Fruit fly (Drosophila melanogaster) whole organism: ENCODE data around the gene smo.

Experiments used
- CG8478 ChIP-seq: fragments of >200 bp; optimal IDR thresholded peaks from 2 replicates; lab custom pipeline; 2018; ENCODE audit warnings: inconsistent platforms
- Dll ChIP-seq: fragments of >200 bp; optimal IDR thresholded peaks from 2 replicates; lab custom pipeline; 2017
- EcR ChIP-seq, 2 experiments: fragments of >200 bp; optimal IDR thresholded peaks; 2 replicates each; lab custom pipeline; 2017; ENCODE audit warnings: missing biosample characterization in 2 of 2, missing genetic modification characterization in 2 of 2, missing genetic modification reagents in 2 of 2
- pan ChIP-seq: fragments of >200 bp; optimal IDR thresholded peaks from 2 replicates; lab custom pipeline; 2017
- psq ChIP-seq: fragments of >200 bp; optimal IDR thresholded peaks from 2 replicates; lab custom pipeline; 2017
- usp ChIP-seq: fragments of >200 bp; optimal IDR thresholded peaks from 2 replicates; lab custom pipeline; 2017; ENCODE audit warnings: missing biosample characterization, missing genetic modification characterization, mixed read lengths

DNA sequence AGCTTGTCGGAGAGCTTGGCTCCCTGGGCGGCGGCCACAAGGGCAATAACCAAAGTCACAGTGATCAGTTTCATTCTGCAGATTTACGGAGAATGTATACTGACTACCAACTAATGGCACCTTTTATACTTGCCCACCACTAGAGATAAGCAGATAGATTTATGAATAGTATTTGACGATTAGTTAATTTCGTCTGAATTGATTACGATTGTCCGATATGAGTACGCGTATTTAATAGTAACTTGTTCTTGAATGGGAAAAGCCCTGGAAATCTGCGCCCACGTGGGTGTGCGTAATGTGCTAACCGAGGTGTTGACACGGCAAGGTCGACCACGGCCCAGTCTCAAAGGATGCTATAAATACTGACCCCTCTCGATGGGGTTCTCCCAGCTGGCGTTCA, 43.8 kb downstream of the smo start, which contains the start of gene CG11911:
- no peak for TF ChIP-seq psq (lab: Kevin White, UChicago)
- TF ChIP-seq Dll (lab: Kevin White, UChicago) = no peak
- no peak for TF ChIP-seq usp (GFP tag; lab: Kevin White, UChicago)
- TF ChIP-seq pan (lab: Kevin White, UChicago) = no peak
- no peak for TF ChIP-seq EcR (GFP tag; optimal IDR thresholded peaks at IDR 0.05; lab: Kevin White, UChicago)
- no peak for TF ChIP-seq CG8478
